Worm (Caenorhabditis elegans) whole organism, L4/young adult: ENCODE data around the gene ant-1.3.

Experiments
- W03F9.2 ChIP-seq: fragments of 150-350 bp; optimal IDR thresholded peaks from 2 replicates; lab custom pipeline; 2014; ENCODE audit warnings: missing biosample characterization, missing genetic modification characterization
- dao-5 ChIP-seq: sonication (generic microtip); optimal IDR thresholded peaks from 2 replicates; lab custom pipeline; 2016; ENCODE audit warnings: missing genotype, missing genetic modification characterization, moderate library complexity, missing compliant biosample characterization
- him-1 ChIP-seq: sonication (generic microtip); optimal IDR thresholded peaks from 2 replicates; lab custom pipeline; 2016; ENCODE audit warnings: missing genotype, missing genetic modification reagents, missing genetic modification characterization, missing compliant biosample characterization

ant-1.3 gene

ce11 chrIV:9673683-9674336 is 35.3 kb downstream of the ant-1.3 start:
- TF ChIP-seq W03F9.2 = no peak
- TF ChIP-seq him-1 (tag; lab: Kevin White, UChicago) = no peak
- no peak for TF ChIP-seq dao-5 (tag; lab: Kevin White, UChicago)

DNA sequence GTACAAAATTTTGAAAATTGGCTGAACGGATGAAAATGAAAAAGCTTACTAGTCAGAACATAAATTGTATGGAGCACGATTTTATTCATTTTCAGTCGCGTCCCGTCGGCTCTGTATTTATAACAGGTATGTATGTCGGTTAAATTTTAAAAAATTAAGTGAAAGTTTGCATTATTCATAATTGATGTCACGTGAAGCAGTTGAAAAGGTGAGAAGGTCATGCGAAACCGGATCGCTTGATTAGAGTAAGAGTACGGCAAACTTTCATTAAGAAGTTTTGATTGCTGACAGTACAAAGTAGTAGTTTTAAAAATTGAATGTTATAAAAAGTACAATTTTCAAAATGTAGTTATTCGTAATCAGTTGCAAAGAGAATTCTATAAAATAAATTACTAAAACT is 35.9 kb downstream of the ant-1.3 start:
- no peak for TF ChIP-seq dao-5 (tag; lab: Kevin White, UChicago)

ce11 chrIV:9672434-9672833 is 36.7 kb downstream of the ant-1.3 start:
- TF ChIP-seq him-1 (tag; lab: Kevin White, UChicago) = no peak
- no peak for TF ChIP-seq dao-5 (tag; lab: Kevin White, UChicago)
- TF ChIP-seq W03F9.2 = no peak

ce11 chrIV:9671001-9671652 is 38.0 kb downstream of the ant-1.3 start:
- TF ChIP-seq W03F9.2 (no peak), dao-5 (tag; lab: Kevin White, UChicago) (no peak)

DNA sequence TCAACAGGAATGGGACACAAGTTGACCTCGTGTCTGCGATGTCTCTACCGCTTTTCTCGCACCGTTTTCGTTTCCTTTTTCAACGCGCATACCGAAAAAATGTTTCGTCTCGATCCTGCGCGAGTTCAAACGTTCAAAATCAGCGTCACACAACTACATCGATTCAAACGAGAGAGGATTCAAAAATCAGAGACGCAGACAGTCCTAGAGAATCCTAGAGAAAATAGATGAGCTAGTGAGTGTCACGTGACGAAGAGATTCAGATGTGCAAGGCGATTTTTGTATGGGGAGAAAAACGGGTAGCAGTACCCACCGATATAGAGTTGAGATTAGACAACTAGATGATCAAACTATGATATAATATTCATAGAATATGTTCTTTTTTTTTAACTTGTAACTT is 39.1 kb downstream of the ant-1.3 start:
- TF ChIP-seq dao-5 (tag; lab: Kevin White, UChicago) = no peak
- no peak for TF ChIP-seq W03F9.2
- TF ChIP-seq him-1 (tag; lab: Kevin White, UChicago) = no peak

- TF ChIP-seq him-1 (tag; lab: Kevin White, UChicago) (no peak), W03F9.2 (no peak), dao-5 (tag; lab: Kevin White, UChicago) (no peak)
Measured at ce11 chrIV:9668103-9668672, 40.9 kb downstream of the ant-1.3 start.

- TF ChIP-seq W03F9.2 (no peak), him-1 (tag; lab: Kevin White, UChicago) (no peak), dao-5 (tag; lab: Kevin White, UChicago) (no peak)
Measured at ce11 chrIV:9667084-9667483, 42.0 kb downstream of the ant-1.3 start.

ce11 chrIV:9659999-9660398 is 49.1 kb downstream of the ant-1.3 start:
- no peak for TF ChIP-seq W03F9.2
- no peak for TF ChIP-seq him-1 (tag; lab: Kevin White, UChicago)
- TF ChIP-seq dao-5 (tag; lab: Kevin White, UChicago) = no peak
